Fruit fly (Drosophila melanogaster): ENCODE measurements around the gene Reps.

Reps gene

dm6 chr2L:11106562-11106962 is at the start of gene Reps:
Gene Reps (minus strand): TSS chr2L:11106645.
- TF ChIP-seq Rel (GFP tag; optimal IDR thresholded peaks at IDR 0.05) (peak; percentile 79), Rel (tag; optimal IDR thresholded peaks at IDR 0.05) (peak; percentile 88), h (GFP tag; optimal IDR thresholded peaks at IDR 0.05) (peak; percentile 98), Dif (GFP tag; optimal IDR thresholded peaks at IDR 0.05; ENCODE audit: partially characterized antibody) (no peak), HLH106 (tag; optimal IDR thresholded peaks at IDR 0.05) (peak; percentile 98), CrebA (GFP tag; optimal IDR thresholded peaks at IDR 0.05; ENCODE audit: borderline replicate concordance) (no peak), Mio (GFP tag; optimal IDR thresholded peaks at IDR 0.05) (peak; percentile 87), Jra (GFP tag; optimal IDR thresholded peaks at IDR 0.05) (peak; percentile 97), GATAd (GFP tag; optimal IDR thresholded peaks at IDR 0.05) (peak; percentile 90), CG32264 (GFP tag; optimal IDR thresholded peaks at IDR 0.05) (peak; percentile 88), dl (GFP tag; optimal IDR thresholded peaks at IDR 0.05; ENCODE audit: insufficient read depth in 1 of 2, partially characterized antibody in 2 of 2) (no peak), sv (GFP tag; optimal IDR thresholded peaks at IDR 0.05) (peak; percentile 98), pan (optimal IDR thresholded peaks at IDR 0.05) (no peak), OdsH (GFP tag; optimal IDR thresholded peaks at IDR 0.05) (peak; percentile 97), lola (GFP tag; optimal IDR thresholded peaks at IDR 0.05) (no peak), Sp1 (GFP tag; optimal IDR thresholded peaks at IDR 0.05) (peak; percentile 97), Abd-B (GFP tag; optimal IDR thresholded peaks at IDR 0.05) (no peak), Hr78 (GFP tag; optimal IDR thresholded peaks at IDR 0.05) (no peak), ey (GFP tag; optimal IDR thresholded peaks at IDR 0.05) (peak; percentile 97), tai (GFP tag; optimal IDR thresholded peaks at IDR 0.05) (no peak), jim (GFP tag; optimal IDR thresholded peaks at IDR 0.05) (peak; percentile 87), brk (GFP tag; optimal IDR thresholded peaks at IDR 0.05) (no peak), Hnf4 (GFP tag; optimal IDR thresholded peaks at IDR 0.05) (peak; percentile 97), dsf (GFP tag; optimal IDR thresholded peaks at IDR 0.05; ENCODE audit: borderline replicate concordance) (peak; percentile 94), sage (GFP tag; optimal IDR thresholded peaks at IDR 0.05) (peak; percentile 93), woc (GFP tag; optimal IDR thresholded peaks at IDR 0.05) (peak; percentile 97), Myc (optimal IDR thresholded peaks at IDR 0.05) (no peak), rgr (GFP tag; optimal IDR thresholded peaks at IDR 0.05) (peak; percentile 98), Dfd (GFP tag; optimal IDR thresholded peaks at IDR 0.05) (no peak), br (GFP tag; optimal IDR thresholded peaks at IDR 0.05) (peak; percentile 97), psq (GFP tag; optimal IDR thresholded peaks at IDR 0.05) (peak; percentile 95), fru (GFP tag; optimal IDR thresholded peaks at IDR 0.05) (peak; percentile 97), Hr83 (GFP tag; optimal IDR thresholded peaks at IDR 0.05; ENCODE audit: poor library complexity, severe bottlenecking) (peak; percentile 94), foxo (GFP tag; optimal IDR thresholded peaks at IDR 0.05) (peak; percentile 83 to 99), Vsx2 (GFP tag; optimal IDR thresholded peaks at IDR 0.05; ENCODE audit: partially characterized antibody) (no peak), dmrt93B (GFP tag; optimal IDR thresholded peaks at IDR 0.05) (peak; percentile 98), CG9705 (GFP tag; optimal IDR thresholded peaks at IDR 0.05) (peak; percentile 97)

dm6 chr2L:11155166-11155958 is 48.9 kb upstream of the Reps start, which contains the start of gene CG6287:
Gene CG6287 (minus strand): TSS chr2L:11155721.
- TF ChIP-seq fru (GFP tag; optimal IDR thresholded peaks at IDR 0.05) (peak; percentile 94), Rel (GFP tag; optimal IDR thresholded peaks at IDR 0.05) (peak; percentile 52), Rel (tag; optimal IDR thresholded peaks at IDR 0.05) (no peak), Hr83 (GFP tag; optimal IDR thresholded peaks at IDR 0.05; ENCODE audit: poor library complexity, severe bottlenecking) (peak; percentile 26), Mio (GFP tag; optimal IDR thresholded peaks at IDR 0.05) (peak; percentile 45), lola (GFP tag; optimal IDR thresholded peaks at IDR 0.05) (no peak), jim (GFP tag; optimal IDR thresholded peaks at IDR 0.05) (peak; percentile 86), OdsH (GFP tag; optimal IDR thresholded peaks at IDR 0.05) (peak; percentile 94), Jra (GFP tag; optimal IDR thresholded peaks at IDR 0.05) (peak; percentile 87), psq (GFP tag; optimal IDR thresholded peaks at IDR 0.05) (peak; percentile 90), foxo (GFP tag; optimal IDR thresholded peaks at IDR 0.05) (peak; percentile 9 to 94), CrebA (GFP tag; optimal IDR thresholded peaks at IDR 0.05; ENCODE audit: borderline replicate concordance) (peak; percentile 44), h (GFP tag; optimal IDR thresholded peaks at IDR 0.05) (peak; percentile 97), Dif (GFP tag; optimal IDR thresholded peaks at IDR 0.05; ENCODE audit: partially characterized antibody) (peak; percentile 97), CG32264 (GFP tag; optimal IDR thresholded peaks at IDR 0.05) (peak; percentile 89), Dfd (GFP tag; optimal IDR thresholded peaks at IDR 0.05) (peak; percentile 18), ey (GFP tag; optimal IDR thresholded peaks at IDR 0.05) (peak; percentile 94), Vsx2 (GFP tag; optimal IDR thresholded peaks at IDR 0.05; ENCODE audit: partially characterized antibody) (peak; percentile 85), woc (GFP tag; optimal IDR thresholded peaks at IDR 0.05) (peak; percentile 91), dsf (GFP tag; optimal IDR thresholded peaks at IDR 0.05; ENCODE audit: borderline replicate concordance) (peak; percentile 79), brk (GFP tag; optimal IDR thresholded peaks at IDR 0.05) (peak; percentile 76), dl (GFP tag; optimal IDR thresholded peaks at IDR 0.05; ENCODE audit: insufficient read depth in 1 of 2, partially characterized antibody in 2 of 2) (peak; percentile 87 to 88), Myc (optimal IDR thresholded peaks at IDR 0.05) (no peak), Sp1 (GFP tag; optimal IDR thresholded peaks at IDR 0.05) (peak; percentile 90), sage (GFP tag; optimal IDR thresholded peaks at IDR 0.05) (peak; percentile 85), dmrt93B (GFP tag; optimal IDR thresholded peaks at IDR 0.05) (peak; percentile 90), Hnf4 (GFP tag; optimal IDR thresholded peaks at IDR 0.05) (peak; percentile 94), HLH106 (tag; optimal IDR thresholded peaks at IDR 0.05) (peak; percentile 96), br (GFP tag; optimal IDR thresholded peaks at IDR 0.05) (peak; percentile 91), usp (GFP tag; optimal IDR thresholded peaks at IDR 0.05) (no peak), sv (GFP tag; optimal IDR thresholded peaks at IDR 0.05) (no peak), CG9705 (GFP tag; optimal IDR thresholded peaks at IDR 0.05) (peak; percentile 87), GATAd (GFP tag; optimal IDR thresholded peaks at IDR 0.05) (peak; percentile 58), tai (GFP tag; optimal IDR thresholded peaks at IDR 0.05) (peak; percentile 88), Abd-B (GFP tag; optimal IDR thresholded peaks at IDR 0.05) (no peak), rgr (GFP tag; optimal IDR thresholded peaks at IDR 0.05) (peak; percentile 95), pan (optimal IDR thresholded peaks at IDR 0.05) (no peak), Hr78 (GFP tag; optimal IDR thresholded peaks at IDR 0.05) (no peak), N (GFP tag; optimal IDR thresholded peaks at IDR 0.05) (no peak)

Data from whole organism, wandering third instar larva.